Worm (Caenorhabditis elegans): Measurements from ENCODE around the gene C25G4.2.

The C25G4.2 gene

DNA sequence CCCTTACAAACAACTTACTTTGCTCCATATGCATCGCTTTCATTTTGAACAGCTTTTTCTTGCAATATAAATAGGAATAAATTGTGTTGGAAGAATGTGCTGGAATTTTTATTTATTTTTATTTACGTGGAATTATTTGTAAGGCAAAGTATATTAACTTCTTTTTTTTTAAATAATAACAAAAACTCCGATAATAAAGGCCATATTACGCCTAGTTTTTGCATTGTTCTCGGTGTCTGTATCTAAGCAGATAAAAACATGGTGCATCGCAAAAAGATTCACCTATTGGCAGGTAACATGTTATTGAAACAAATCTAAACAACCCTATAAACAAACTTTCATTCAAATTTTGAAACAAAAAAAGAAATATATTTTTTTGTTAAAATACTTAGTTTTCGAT is 19.5 kb upstream of the C25G4.2 start, which contains the start of gene C25G4.8:
Gene C25G4.8, minus strand, starts transcription at position 101 of the 400 bp plus-strand sequence.
- no peak for TF ChIP-seq nhr-47 (tag; optimal IDR thresholded peaks at IDR 0.05)
- TF ChIP-seq jun-1 (tag; optimal IDR thresholded peaks at IDR 0.05): no peak
- TF ChIP-seq nhr-11 (tag; optimal IDR thresholded peaks at IDR 0.05): no peak
- TF ChIP-seq nhr-28 (tag; optimal IDR thresholded peaks at IDR 0.05): no peak
- no peak for TF ChIP-seq egl-13 (tag; optimal IDR thresholded peaks at IDR 0.05)
- no peak for TF ChIP-seq lin-39 (tag; optimal IDR thresholded peaks at IDR 0.05)
- no peak for TF ChIP-seq dpl-1 (GFP tag; optimal IDR thresholded peaks at IDR 0.05)
- no peak for TF ChIP-seq lin-13 (GFP tag; optimal IDR thresholded peaks at IDR 0.05)
- no peak for TF ChIP-seq blmp-1 (tag; optimal IDR thresholded peaks at IDR 0.05)
- TF ChIP-seq unc-62 (GFP tag; optimal IDR thresholded peaks at IDR 0.05): no peak
- TF ChIP-seq isw-1 (GFP tag; IDR thresholded peaks at IDR 0.05): no peak
- TF ChIP-seq xbp-1 (tag; optimal IDR thresholded peaks at IDR 0.05): no peak
- TF ChIP-seq ama-1 (optimal IDR thresholded peaks at IDR 0.05): no peak
- TF ChIP-seq C04F5.9 (tag; optimal IDR thresholded peaks at IDR 0.05): no peak

DNA sequence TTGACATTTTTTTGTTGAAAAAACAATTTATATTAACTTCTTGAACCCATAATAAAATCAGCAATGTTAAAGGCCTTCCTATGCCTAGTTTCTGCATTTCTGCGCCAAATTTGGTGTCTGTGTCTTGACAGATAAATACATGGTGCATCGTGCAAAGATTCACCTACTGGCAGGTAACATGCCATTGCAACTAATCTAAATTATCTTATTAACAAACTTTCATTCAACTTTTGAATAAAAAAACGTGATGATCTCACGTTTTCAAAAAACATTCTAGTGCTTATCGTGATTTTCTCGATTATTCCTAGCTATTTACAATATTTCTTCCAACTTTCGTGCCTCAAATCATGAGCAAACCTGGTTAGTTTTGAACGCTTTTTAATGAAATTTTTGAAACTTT is 12.8 kb upstream of the C25G4.2 start, which contains the start of gene C25G4.7:
Gene C25G4.7, plus strand, starts transcription at position 301 of the 400 bp plus-strand sequence.
- TF ChIP-seq lin-39 (tag; optimal IDR thresholded peaks at IDR 0.05): no peak
- no peak for TF ChIP-seq sup-37 (GFP tag; optimal IDR thresholded peaks at IDR 0.05)
- no peak for TF ChIP-seq swsn-7 (tag; optimal IDR thresholded peaks at IDR 0.05)
- TF ChIP-seq tbx-2 (tag; optimal IDR thresholded peaks at IDR 0.05): no peak
- TF ChIP-seq unc-98 (GFP tag; IDR thresholded peaks at IDR 0.05): no peak
- no peak for TF ChIP-seq mef-2 (tag; optimal IDR thresholded peaks at IDR 0.05)
- TF ChIP-seq F16B12.6 (tag; optimal IDR thresholded peaks at IDR 0.05): no peak
- no peak for TF ChIP-seq unc-130 (tag; optimal IDR thresholded peaks at IDR 0.05)
- TF ChIP-seq snpc-4 (tag; optimal IDR thresholded peaks at IDR 0.05): no peak
- TF ChIP-seq egl-13 (tag; optimal IDR thresholded peaks at IDR 0.05): no peak
- TF ChIP-seq unc-30 (tag; optimal IDR thresholded peaks at IDR 0.05): no peak
- no peak for TF ChIP-seq ces-1 (GFP tag; optimal IDR thresholded peaks at IDR 0.05)
- no peak for TF ChIP-seq fkh-8 (tag; optimal IDR thresholded peaks at IDR 0.05)
- no peak for TF ChIP-seq pag-3 (tag; optimal IDR thresholded peaks at IDR 0.05; ENCODE audit: borderline replicate concordance, insufficient read depth)
- no peak for TF ChIP-seq lsy-2 (tag; optimal IDR thresholded peaks at IDR 0.05)
- TF ChIP-seq jun-1 (tag; optimal IDR thresholded peaks at IDR 0.05): no peak
- no peak for TF ChIP-seq C34B4.2 (tag; optimal IDR thresholded peaks at IDR 0.05)

DNA sequence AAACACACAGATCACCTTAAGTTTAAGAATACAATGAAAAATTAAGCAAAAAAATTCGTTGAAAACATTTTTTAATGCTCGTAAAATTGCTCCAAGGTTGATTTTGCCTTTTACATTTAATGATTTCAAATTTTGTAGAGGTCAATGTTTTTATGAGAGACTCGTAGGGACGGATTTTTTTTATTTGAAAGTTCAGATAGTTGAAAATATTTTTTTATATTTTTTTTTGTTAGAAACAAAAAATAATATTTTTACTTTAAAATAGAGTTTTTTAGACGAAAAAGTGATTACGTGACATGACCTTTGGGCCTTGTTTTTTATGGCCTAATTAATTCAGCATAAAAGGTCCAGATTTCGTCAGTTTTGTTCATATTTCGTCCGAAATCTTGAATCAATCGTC is 10.9 kb upstream of the C25G4.2 start, which contains the start of gene smz-1:
Gene smz-1, plus strand, starts transcription at position 301 of the 400 bp plus-strand sequence.
- TF ChIP-seq lin-35 (GFP tag; optimal IDR thresholded peaks at IDR 0.05) (no peak), unc-62 (GFP tag; optimal IDR thresholded peaks at IDR 0.05) (no peak), lin-15B (tag; optimal IDR thresholded peaks at IDR 0.05) (no peak), mef-2 (tag; optimal IDR thresholded peaks at IDR 0.05) (no peak), efl-1 (optimal IDR thresholded peaks at IDR 0.05) (no peak), efl-1 (GFP tag; optimal IDR thresholded peaks at IDR 0.05 in 1 of 2) (no peak), dpl-1 (GFP tag; optimal IDR thresholded peaks at IDR 0.05) (no peak), nhr-76 (tag; optimal IDR thresholded peaks at IDR 0.05) (no peak), lin-39 (tag; optimal IDR thresholded peaks at IDR 0.05) (no peak), lin-14 (GFP tag; optimal IDR thresholded peaks at IDR 0.05) (no peak), nhr-12 (tag; optimal IDR thresholded peaks at IDR 0.05) (no peak), egl-13 (tag; optimal IDR thresholded peaks at IDR 0.05) (no peak), nhr-85 (tag) (no peak), fkh-8 (tag; optimal IDR thresholded peaks at IDR 0.05) (no peak), F16B12.6 (tag; optimal IDR thresholded peaks at IDR 0.05) (no peak), ceh-90 (tag; optimal IDR thresholded peaks at IDR 0.05) (no peak), mab-9 (GFP tag; IDR thresholded peaks at IDR 0.05) (no peak), mdl-1 (tag; optimal IDR thresholded peaks at IDR 0.05) (no peak)

DNA sequence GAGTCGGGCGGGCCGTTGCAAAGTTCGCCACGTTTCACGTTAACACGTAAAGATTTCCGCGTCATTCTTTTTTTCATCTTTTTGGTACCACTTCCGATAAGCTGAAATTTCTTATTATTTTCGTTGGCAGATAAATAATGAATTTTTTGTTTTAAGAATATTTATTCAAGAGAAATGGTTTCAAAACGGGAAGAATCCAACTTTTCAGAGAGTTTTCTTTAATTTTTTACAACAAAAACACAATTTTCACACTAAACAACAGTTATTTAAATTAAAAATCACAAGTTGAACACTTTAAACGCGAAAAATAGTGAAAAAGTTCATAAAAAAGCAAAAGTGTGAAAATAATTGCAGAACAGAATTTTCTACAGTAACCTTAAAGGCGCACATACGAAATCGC is 10.3 kb upstream of the C25G4.2 start, which contains the start of gene spe-44:
Gene spe-44, minus strand, starts transcription at position 101 of the 400 bp plus-strand sequence.
- TF ChIP-seq lir-3 (tag; optimal IDR thresholded peaks at IDR 0.05; ENCODE audit: poor library complexity): no peak
- no peak for TF ChIP-seq unc-62 (GFP tag; optimal IDR thresholded peaks at IDR 0.05)
- no peak for TF ChIP-seq pax-3 (tag; optimal IDR thresholded peaks at IDR 0.05)
- no peak for TF ChIP-seq ets-5 (GFP tag; IDR thresholded peaks at IDR 0.05)
- TF ChIP-seq fkh-8 (tag; optimal IDR thresholded peaks at IDR 0.05): no peak
- TF ChIP-seq isw-1 (GFP tag; IDR thresholded peaks at IDR 0.05): no peak
- no peak for TF ChIP-seq hlh-4 (tag; optimal IDR thresholded peaks at IDR 0.05)
- TF ChIP-seq nhr-71 (tag; optimal IDR thresholded peaks at IDR 0.05): no peak
- TF ChIP-seq irx-1 (tag; optimal IDR thresholded peaks at IDR 0.05): no peak
- TF ChIP-seq zip-4 (GFP tag; optimal IDR thresholded peaks at IDR 0.05): no peak
- TF ChIP-seq nhr-19 (GFP tag; conservative IDR thresholded peaks at IDR 0.05): no peak
- TF ChIP-seq nhr-84 (tag; optimal IDR thresholded peaks at IDR 0.05): no peak
- no peak for TF ChIP-seq xbp-1 (tag; optimal IDR thresholded peaks at IDR 0.05)
- TF ChIP-seq ceh-82 (tag; optimal IDR thresholded peaks at IDR 0.05): no peak
- no peak for TF ChIP-seq fos-1 (tag; optimal IDR thresholded peaks at IDR 0.05)

All from whole organism, L1 larva.